Worm (Caenorhabditis elegans): Measurements from ENCODE around the gene T24A6.17.
A peak's percentile ranks its signal among the peaks of the same experiment; 100 is the strongest.

The T24A6.17 gene

DNA sequence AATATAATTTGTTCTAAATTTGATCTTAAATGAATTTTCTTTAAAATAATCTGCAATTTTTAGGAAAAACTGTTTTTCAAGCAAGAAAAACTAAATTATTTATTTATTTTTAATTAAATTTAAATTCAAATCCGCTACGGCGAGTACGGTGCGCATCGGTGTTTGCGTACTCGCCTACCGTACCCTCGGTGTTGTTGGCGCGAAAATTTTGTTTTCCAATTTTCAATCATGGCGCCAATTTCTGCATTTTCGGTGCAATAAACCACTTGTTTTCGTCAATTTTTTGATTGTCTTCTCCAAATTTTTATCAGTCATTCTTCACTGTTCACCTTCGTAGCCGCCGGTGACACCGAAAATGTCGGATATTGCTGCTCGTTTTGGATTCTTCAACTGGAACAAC, 14.6 kb upstream of the T24A6.17 start, which contains the start of gene pygl-1 (continued):
- TF ChIP-seq snpc-4 (GFP tag; optimal IDR thresholded peaks at IDR 0.05) (peak; percentile 27), snpc-4 (tag; optimal IDR thresholded peaks at IDR 0.05) (peak in 2 of 4 experiments; percentile 35 to 65), F37B4.10 (GFP tag; IDR thresholded peaks at IDR 0.05) (no peak), ceh-91 (GFP tag; IDR thresholded peaks at IDR 0.05) (peak; percentile 99), dpff-1 (tag; optimal IDR thresholded peaks at IDR 0.05) (no peak), rec-8 (tag; optimal IDR thresholded peaks at IDR 0.05) (no peak), hmg-20 (GFP tag; IDR thresholded peaks at IDR 0.05) (no peak), Y79H2A.3 (GFP tag; conservative IDR thresholded peaks at IDR 0.05) (peak; percentile 84), madf-6 (GFP tag; IDR thresholded peaks at IDR 0.05) (peak; percentile 99), let-526 (GFP tag; IDR thresholded peaks at IDR 0.05) (no peak), bed-2 (GFP tag; IDR thresholded peaks at IDR 0.05) (0 out of 2 replicates have a peak, but pooled peaks have one; percentile 33), T07F8.4 (tag; optimal IDR thresholded peaks at IDR 0.05) (no peak), hlh-26 (GFP tag; conservative IDR thresholded peaks at IDR 0.05) (no peak), F52B5.7 (tag; optimal IDR thresholded peaks at IDR 0.05) (no peak), him-1 (tag; optimal IDR thresholded peaks at IDR 0.05) (peak; percentile 57), athp-1 (tag; optimal IDR thresholded peaks at IDR 0.05) (peak; percentile 48), sptf-2 (GFP tag; optimal IDR thresholded peaks at IDR 0.05) (no peak), ztf-6 (GFP tag; IDR thresholded peaks at IDR 0.05) (no peak), cebp-1 (GFP tag; IDR thresholded peaks at IDR 0.05) (no peak), cebp-1 (tag; optimal IDR thresholded peaks at IDR 0.05) (no peak), ztf-25 (GFP tag; IDR thresholded peaks at IDR 0.05) (no peak), lin-26 (GFP tag; IDR thresholded peaks at IDR 0.05) (no peak), rcor-1 (GFP tag; IDR thresholded peaks at IDR 0.05) (peak; percentile 90), attf-3 (GFP tag; conservative IDR thresholded peaks at IDR 0.05) (peak; percentile 84), ceh-58 (GFP tag; IDR thresholded peaks at IDR 0.05) (no peak), lin-40 (tag; optimal IDR thresholded peaks at IDR 0.05) (no peak), nfya-2 (GFP tag; IDR thresholded peaks at IDR 0.05) (no peak), Y95B8A.8 (GFP tag; IDR thresholded peaks at IDR 0.05) (peak; percentile 95), B0336.3 (GFP tag; IDR thresholded peaks at IDR 0.05) (peak; percentile 84), madf-3 (GFP tag; IDR thresholded peaks at IDR 0.05) (peak; percentile 90), ets-4 (GFP tag; optimal IDR thresholded peaks at IDR 0.05) (no peak), B0019.2 (GFP tag; conservative IDR thresholded peaks at IDR 0.05) (peak; percentile 96), nfya-1 (tag; optimal IDR thresholded peaks at IDR 0.05; ENCODE audit: borderline replicate concordance, insufficient read depth) (no peak), atf-7 (tag; optimal IDR thresholded peaks at IDR 0.05) (no peak), ztf-3 (GFP tag; optimal IDR thresholded peaks at IDR 0.05) (no peak), madf-10 (tag; optimal IDR thresholded peaks at IDR 0.05) (no peak), dpl-1 (GFP tag; optimal IDR thresholded peaks at IDR 0.05) (peak; percentile 94), lir-1 (GFP tag; conservative IDR thresholded peaks at IDR 0.05) (peak; percentile 71), ekl-4 (GFP tag; IDR thresholded peaks at IDR 0.05) (peak; percentile 62; the same call in 1 of the 2 replicates), fkh-3 (tag; optimal IDR thresholded peaks at IDR 0.05) (no peak), ceh-40 (GFP tag; IDR thresholded peaks at IDR 0.05) (no peak), bed-1 (GFP tag; IDR thresholded peaks at IDR 0.05) (no peak), K12H6.12 (tag; optimal IDR thresholded peaks at IDR 0.05) (no peak), ztf-18 (tag; optimal IDR thresholded peaks at IDR 0.05) (no peak), F33H1.4 (GFP tag; IDR thresholded peaks at IDR 0.05) (peak; percentile 86), nfyb-1 (GFP tag; IDR thresholded peaks at IDR 0.05) (no peak), gei-17 (GFP tag; optimal IDR thresholded peaks at IDR 0.05) (no peak), akir-1 (GFP tag; optimal IDR thresholded peaks at IDR 0.05) (no peak), mxl-1 (tag; optimal IDR thresholded peaks at IDR 0.05) (no peak), die-1 (tag; optimal IDR thresholded peaks at IDR 0.05) (no peak)
